Worm (Caenorhabditis elegans): Measurements from ENCODE around the gene zipt-2.3.

- TF ChIP-seq ztf-29 (GFP tag; IDR thresholded peaks at IDR 0.05) (no peak), med-1 (GFP tag; optimal IDR thresholded peaks at IDR 0.05; ENCODE audit: insufficient read depth) (no peak), flt-1 (GFP tag; IDR thresholded peaks at IDR 0.05) (no peak), klf-2 (GFP tag; conservative IDR thresholded peaks at IDR 0.05) (no peak)
Observed at ce11 chrII:13756232-13756631, 40.6 kb upstream of the zipt-2.3 start.

All from whole organism, midembryonic.